Fruit fly (Drosophila melanogaster) whole organism, prepupa: ENCODE measurements around the gene CG46399.

Source experiments
- Blimp-1 ChIP-seq: fragments of 200-800 bp; sonication (Bioruptor generic); optimal IDR thresholded peaks from 3 replicates; lab custom pipeline; 2017; ENCODE audit warnings: missing biosample characterization, missing genetic modification characterization, mild to moderate bottlenecking, moderate library complexity, missing genetic modification reagents
- CG10631 ChIP-seq: fragments of 200-800 bp; sonication (Bioruptor generic); optimal IDR thresholded peaks from 2 replicates; lab custom pipeline; 2016; ENCODE audit warnings: missing biosample characterization, missing genetic modification characterization
- CG11902 ChIP-seq: fragments of 200-800 bp; sonication (Bioruptor generic); optimal IDR thresholded peaks from 3 replicates; lab custom pipeline; 2016; ENCODE audit warnings: missing biosample characterization, missing genetic modification characterization
- CG15336 ChIP-seq: fragments of 200-800 bp; sonication (Bioruptor generic); IDR thresholded peaks from 2 replicates; pipeline ENCODE4 v1.3.6; 2022; ENCODE audit warnings: missing biosample characterization, missing genetic modification characterization
- CG1621 ChIP-seq: fragments of 200-800 bp; sonication (Bioruptor generic); optimal IDR thresholded peaks from 3 replicates; lab custom pipeline; 2018; ENCODE audit warnings: missing biosample characterization, mild to moderate bottlenecking, missing genetic modification characterization
- CG16779 ChIP-seq: fragments of 200-800 bp; sonication (Bioruptor generic); optimal IDR thresholded peaks from 3 replicates; lab custom pipeline; 2017; ENCODE audit warnings: missing biosample characterization, mild to moderate bottlenecking, missing genetic modification characterization
- CG3032 ChIP-seq: fragments of 200-800 bp; optimal IDR thresholded peaks from 2 replicates; lab custom pipeline; 2019; ENCODE audit warnings: missing biosample characterization, mild to moderate bottlenecking, missing genetic modification characterization, moderate library complexity
- CG32006 ChIP-seq: fragments of 200-800 bp; sonication (Bioruptor generic); optimal IDR thresholded peaks from 3 replicates; lab custom pipeline; 2017; ENCODE audit warnings: missing biosample characterization, mild to moderate bottlenecking, missing genetic modification characterization
- CG34406 ChIP-seq: fragments of 200-800 bp; sonication (Bioruptor generic); optimal IDR thresholded peaks from 3 replicates; lab custom pipeline; 2016; ENCODE audit warnings: missing biosample characterization, missing genetic modification characterization
- CG3919 ChIP-seq: fragments of 200-800 bp; sonication (Bioruptor generic); optimal IDR thresholded peaks from 3 replicates; lab custom pipeline; 2016; ENCODE audit warnings: missing biosample characterization, missing genetic modification characterization
- CG4318 ChIP-seq: fragments of 200-800 bp; sonication (Bioruptor generic); optimal IDR thresholded peaks from 3 replicates; lab custom pipeline; 2017; ENCODE audit warnings: missing biosample characterization, mild to moderate bottlenecking, missing genetic modification characterization
- CG6163 ChIP-seq: fragments of 200-800 bp; sonication (Bioruptor generic); IDR thresholded peaks from 3 replicates; pipeline ENCODE4 v1.3.6; 2022; ENCODE audit warnings: missing biosample characterization, missing genetic modification characterization
- CG6276 ChIP-seq: fragments of 200-800 bp; sonication (Bioruptor generic); optimal IDR thresholded peaks from 2 replicates; lab custom pipeline; 2017; ENCODE audit warnings: missing biosample characterization, mild to moderate bottlenecking, missing genetic modification characterization
- CG6854 ChIP-seq: fragments of 200-800 bp; sonication (Bioruptor generic); optimal IDR thresholded peaks from 2 replicates; lab custom pipeline; 2017; ENCODE audit warnings: missing biosample characterization, mild to moderate bottlenecking, missing genetic modification characterization
- CG7368 ChIP-seq: fragments of 200-800 bp; sonication (Bioruptor generic); optimal IDR thresholded peaks from 3 replicates; lab custom pipeline; 2016; ENCODE audit warnings: missing biosample characterization, missing genetic modification characterization
- CG8319 ChIP-seq: fragments of 200-800 bp; sonication (Bioruptor generic); optimal IDR thresholded peaks from 3 replicates; lab custom pipeline; 2016; ENCODE audit warnings: missing biosample characterization, missing genetic modification characterization
- CG9139 ChIP-seq: fragments of 200-800 bp; sonication (Bioruptor generic); optimal IDR thresholded peaks from 3 replicates; lab custom pipeline; 2017; ENCODE audit warnings: missing biosample characterization, mild to moderate bottlenecking, missing genetic modification characterization
- Eip78C ChIP-seq: fragments of 200-800 bp; sonication (Bioruptor generic); peaks from one replicate; lab custom pipeline; 2016; ENCODE audit warnings: missing biosample characterization, missing genetic modification characterization
- Eip93F ChIP-seq: fragments of 200-800 bp; sonication (Bioruptor generic); optimal IDR thresholded peaks from 2 replicates; lab custom pipeline; 2016; ENCODE audit warnings: missing biosample characterization, mild to moderate bottlenecking, missing genetic modification characterization
- Ets21C ChIP-seq: fragments of 200-800 bp; sonication (Bioruptor generic); optimal IDR thresholded peaks from 3 replicates; lab custom pipeline; 2016; ENCODE audit warnings: missing biosample characterization, missing genetic modification characterization
- Hr38 ChIP-seq: sonication (Bioruptor generic); optimal IDR thresholded peaks from 2 replicates; lab custom pipeline; 2016; ENCODE audit warnings: missing biosample characterization, missing genetic modification characterization
- Lpt ChIP-seq: fragments of 200-800 bp; sonication (Bioruptor generic); optimal IDR thresholded peaks from 3 replicates; lab custom pipeline; 2016; ENCODE audit warnings: missing biosample characterization, missing genetic modification characterization
- OdsH ChIP-seq: fragments of 200-800 bp; sonication (Bioruptor generic); optimal IDR thresholded peaks from 3 replicates; lab custom pipeline; 2016; ENCODE audit warnings: missing biosample characterization, missing genetic modification characterization
- Sox102F ChIP-seq: fragments of 200-800 bp; sonication (Bioruptor generic); optimal IDR thresholded peaks from 2 replicates; lab custom pipeline; 2016; ENCODE audit warnings: missing biosample characterization, mild to moderate bottlenecking, missing genetic modification characterization
- Sox15 ChIP-seq: fragments of 200-800 bp; sonication (Bioruptor generic); optimal IDR thresholded peaks from 3 replicates; lab custom pipeline; 2016; ENCODE audit warnings: missing biosample characterization, missing genetic modification characterization
- acj6 ChIP-seq: fragments of 200-800 bp; sonication (Bioruptor generic); optimal IDR thresholded peaks from 3 replicates; lab custom pipeline; 2016; ENCODE audit warnings: missing biosample characterization, missing genetic modification characterization
- cyc ChIP-seq: fragments of 200-800 bp; sonication (Bioruptor generic); optimal IDR thresholded peaks from 3 replicates; lab custom pipeline; 2016; ENCODE audit warnings: missing biosample characterization, missing genetic modification characterization
- dac ChIP-seq: fragments of 200-800 bp; sonication (Bioruptor generic); optimal IDR thresholded peaks from 2 replicates; lab custom pipeline; 2017; ENCODE audit warnings: missing biosample characterization, mild to moderate bottlenecking, missing genetic modification characterization
- dsx ChIP-seq: fragments of 200-800 bp; optimal IDR thresholded peaks from 3 replicates; lab custom pipeline; 2019; ENCODE audit warnings: missing biosample characterization, mild to moderate bottlenecking, missing genetic modification characterization, moderate library complexity; ENCODE audit not compliant: poor library complexity, severe bottlenecking
- eg ChIP-seq: fragments of 200-800 bp; sonication (Bioruptor generic); IDR thresholded peaks from 3 replicates; pipeline ENCODE4 v1.3.6; 2022; ENCODE audit warnings: missing biosample characterization, missing genetic modification characterization
- esn ChIP-seq: fragments of 200-800 bp; sonication (Bioruptor generic); optimal IDR thresholded peaks from 2 replicates; lab custom pipeline; 2016; ENCODE audit warnings: missing biosample characterization, mild to moderate bottlenecking, missing genetic modification characterization, moderate library complexity
- fd59A ChIP-seq: fragments of 200-800 bp; sonication (Bioruptor generic); optimal IDR thresholded peaks from 2 replicates; lab custom pipeline; 2017; ENCODE audit warnings: missing biosample characterization, mild to moderate bottlenecking, missing genetic modification characterization, missing genetic modification reagents
- fkh ChIP-seq: fragments of 200-800 bp; sonication (Bioruptor generic); optimal IDR thresholded peaks from 3 replicates; lab custom pipeline; 2017; ENCODE audit warnings: missing biosample characterization, mild to moderate bottlenecking, missing genetic modification characterization, moderate library complexity
- lz ChIP-seq: fragments of 200-800 bp; sonication (Bioruptor generic); optimal IDR thresholded peaks from 3 replicates; lab custom pipeline; 2016; ENCODE audit warnings: missing biosample characterization, missing genetic modification characterization
- net ChIP-seq: fragments of 200-800 bp; sonication (Bioruptor generic); optimal IDR thresholded peaks from 3 replicates; lab custom pipeline; 2016; ENCODE audit warnings: missing biosample characterization, missing genetic modification characterization
- pdm3 ChIP-seq: fragments of 200-800 bp; sonication (Bioruptor generic); optimal IDR thresholded peaks from 3 replicates; lab custom pipeline; 2016; ENCODE audit warnings: missing biosample characterization, missing genetic modification characterization
- salr ChIP-seq, 2 experiments: fragments of 200-800 bp; sonication (Bioruptor generic); optimal IDR thresholded peaks; 3 replicates each; lab custom pipeline; 2016 to 2018; ENCODE audit warnings: missing biosample characterization in 2 of 2, missing genetic modification characterization in 2 of 2, mild to moderate bottlenecking in 1 of 2
- ss ChIP-seq, 2 experiments: fragments of 200-800 bp; sonication (Bioruptor generic); optimal IDR thresholded peaks; 2 replicates in 1 of 2; 3 replicates in 1 of 2; lab custom pipeline; 2017 to 2018; ENCODE audit warnings: mild to moderate bottlenecking in 2 of 2, missing biosample characterization in 2 of 2, missing genetic modification characterization in 2 of 2, moderate library complexity in 1 of 2
- vri ChIP-seq: fragments of 200-800 bp; sonication (Bioruptor generic); optimal IDR thresholded peaks from 3 replicates; lab custom pipeline; 2016; ENCODE audit warnings: missing biosample characterization, mild to moderate bottlenecking, missing genetic modification characterization

CG46399 gene

dm6 chrX:14862494-14862893 is 3.4 kb downstream of the CG46399 start:
- TF ChIP-seq Sox102F (GFP tag; lab: Kevin White, UChicago) (no peak), Eip78C (GFP tag; lab: Kevin White, UChicago) (peak; percentile 25)

dm6 chrX:14866911-14867310 is 7.9 kb downstream of the CG46399 start:
- no peak for TF ChIP-seq Lpt
- TF ChIP-seq CG10631 (GFP tag; lab: Kevin White, UChicago) = no peak
- no peak for TF ChIP-seq acj6 (GFP tag; lab: Kevin White, UChicago)
- no peak for TF ChIP-seq Hr38 (GFP tag; lab: Kevin White, UChicago)
- TF ChIP-seq CG16779 (tag; lab: Kevin White, UChicago) = no peak
- TF ChIP-seq CG11902 (GFP tag; lab: Kevin White, UChicago) = no peak
- TF ChIP-seq CG9139 = no peak
- TF ChIP-seq CG32006 (GFP tag; lab: Kevin White, UChicago) = no peak
- TF ChIP-seq cyc (GFP tag; lab: Kevin White, UChicago) = no peak
- TF ChIP-seq lz (GFP tag; lab: Kevin White, UChicago) = no peak
- no peak for TF ChIP-seq CG1621
- TF ChIP-seq dsx (GFP tag; lab: Kevin White, UChicago) = no peak
- no peak for TF ChIP-seq Eip78C (GFP tag; lab: Kevin White, UChicago)

- TF ChIP-seq OdsH (GFP tag; lab: Kevin White, UChicago) (no peak), lz (GFP tag; lab: Kevin White, UChicago) (no peak), CG3919 (no peak), CG34406 (GFP tag; lab: Kevin White, UChicago) (no peak), Lpt (peak; percentile 4), Sox15 (GFP tag; lab: Kevin White, UChicago) (no peak), pdm3 (GFP tag; lab: Kevin White, UChicago) (no peak), Eip78C (GFP tag; lab: Kevin White, UChicago) (peak; percentile 32), salr (GFP tag; optimal IDR thresholded peaks at IDR 0.05; lab: Kevin White, UChicago) (no peak), CG6276 (peak; percentile 38), Eip93F (no peak), Blimp-1 (peak; percentile 40), CG6854 (GFP tag; lab: Kevin White, UChicago) (peak; percentile 55), eg (GFP tag; lab: Robert Waterston, UW) (peak; percentile 43; the same call in 1 of the 3 replicates), CG7368 (no peak)
Measured at dm6 chrX:14868414-14868813, 9.4 kb downstream of the CG46399 start.

- TF ChIP-seq Eip78C (GFP tag; lab: Kevin White, UChicago) (peak; percentile 40), Hr38 (GFP tag; lab: Kevin White, UChicago) (no peak), CG15336 (GFP tag; lab: Robert Waterston, UW) (0 out of 2 replicates have a peak, but pooled peaks have one; percentile 10), Ets21C (no peak), CG6276 (no peak), CG6163 (GFP tag; lab: Robert Waterston, UW) (no peak), salr (GFP tag; optimal IDR thresholded peaks at IDR 0.05; lab: Kevin White, UChicago) (no peak)
Measured at dm6 chrX:14871028-14871427, 12.0 kb downstream of the CG46399 start, which contains the start of gene CG9518. Gene CG9518, minus strand, starts transcription at chrX:14871181.

- TF ChIP-seq Sox15 (GFP tag; lab: Kevin White, UChicago) (no peak), eg (GFP tag; lab: Robert Waterston, UW) (no peak), CG3032 (no peak)
Measured at dm6 chrX:14878917-14879316, 19.9 kb downstream of the CG46399 start.

dm6 chrX:14882536-14883118 is 23.6 kb downstream of the CG46399 start, which contains the start of the genes CG45064 and CG45065:
Gene CG45064, minus strand, starts transcription at chrX:14882586.
Gene CG45065, minus strand, starts transcription at chrX:14882586.
- TF ChIP-seq cyc (GFP tag; lab: Kevin White, UChicago) (peak; percentile 84), Blimp-1 (peak; percentile 98), acj6 (GFP tag; lab: Kevin White, UChicago) (peak; percentile 86), Sox15 (GFP tag; lab: Kevin White, UChicago) (peak; percentile 86), CG8319 (GFP tag; lab: Kevin White, UChicago) (peak; percentile 86), CG4318 (GFP tag; lab: Kevin White, UChicago) (peak; percentile 87), fd59A (GFP tag; lab: Kevin White, UChicago) (peak; percentile 21), OdsH (GFP tag; lab: Kevin White, UChicago) (peak; percentile 89), ss (GFP tag; optimal IDR thresholded peaks at IDR 0.05; lab: Kevin White, UChicago) (peak; percentile 17 to 70), Eip78C (GFP tag; lab: Kevin White, UChicago) (peak; percentile 97), esn (GFP tag; lab: Kevin White, UChicago) (peak; percentile 92), CG3032 (peak; percentile 64), Ets21C (peak; percentile 76), net (GFP tag; lab: Kevin White, UChicago) (peak; percentile 88), fkh (GFP tag; lab: Kevin White, UChicago) (peak; percentile 8), dac (GFP tag; lab: Kevin White, UChicago) (peak; percentile 83), vri (peak; percentile 73), CG6163 (GFP tag; lab: Robert Waterston, UW) (peak; percentile 91), Hr38 (GFP tag; lab: Kevin White, UChicago) (peak; percentile 41), Sox102F (GFP tag; lab: Kevin White, UChicago) (peak; percentile 88), CG9139 (no peak)
